Worm (Caenorhabditis elegans) whole organism, late embryonic: ENCODE data around the gene gegf-1.

Source experiments
- F13H6.1 ChIP-seq: sonication (generic microtip); optimal IDR thresholded peaks from 2 replicates; lab custom pipeline; 2016; ENCODE audit warnings: missing genetic modification characterization, missing compliant biosample characterization
- K02D7.2 ChIP-seq: sonication (generic microtip); optimal IDR thresholded peaks from 2 replicates; lab custom pipeline; 2017; ENCODE audit warnings: mild to moderate bottlenecking, missing genetic modification characterization, missing compliant biosample characterization
- K09A11.1 ChIP-seq: sonication (generic microtip); optimal IDR thresholded peaks from 2 replicates; lab custom pipeline; 2017; ENCODE audit warnings: antibody characterized with exemption, mild to moderate bottlenecking, missing genetic modification characterization, missing compliant biosample characterization; ENCODE audit not compliant: insufficient read depth
- T23F11.4 ChIP-seq: fragments of 200-800 bp; sonication (Bioruptor generic); optimal IDR thresholded peaks from 2 replicates; lab custom pipeline; 2018; ENCODE audit warnings: mild to moderate bottlenecking, missing genetic modification characterization, missing compliant biosample characterization
- ahr-1 ChIP-seq: sonication (generic microtip); optimal IDR thresholded peaks from 2 replicates; lab custom pipeline; 2016; ENCODE audit warnings: missing genetic modification characterization, missing compliant biosample characterization
- ama-1 ChIP-seq: fragments of 150-350 bp; optimal IDR thresholded peaks from 2 replicates; lab custom pipeline; 2014
- ceh-2 ChIP-seq: sonication (generic microtip); optimal IDR thresholded peaks from 2 replicates; lab custom pipeline; 2016; ENCODE audit warnings: missing genotype, missing genetic modification characterization, missing compliant biosample characterization
- ceh-24 ChIP-seq: sonication (generic microtip); optimal IDR thresholded peaks from 2 replicates; lab custom pipeline; 2016; ENCODE audit warnings: mild to moderate bottlenecking, missing genetic modification characterization, missing compliant biosample characterization
- ceh-31 ChIP-seq: sonication (generic microtip); optimal IDR thresholded peaks from 2 replicates; lab custom pipeline; 2016; ENCODE audit warnings: missing genetic modification characterization, missing compliant biosample characterization
- ceh-34 ChIP-seq: sonication (generic microtip); optimal IDR thresholded peaks from 2 replicates; lab custom pipeline; 2016; ENCODE audit warnings: mild to moderate bottlenecking, missing genetic modification characterization, missing compliant biosample characterization
- ceh-45 ChIP-seq: fragments of 200-800 bp; sonication (Bioruptor generic); IDR thresholded peaks from 2 replicates; pipeline ENCODE4 v1.3.6; 2022; ENCODE audit warnings: missing genetic modification reagents, missing genetic modification characterization, missing compliant biosample characterization
- ceh-48 ChIP-seq: sonication (generic microtip); optimal IDR thresholded peaks from 2 replicates; lab custom pipeline; 2016; ENCODE audit warnings: missing genetic modification characterization, inconsistent platforms, missing compliant biosample characterization
- ceh-6 ChIP-seq: fragments of 200-800 bp; sonication (Bioruptor generic); optimal IDR thresholded peaks from 2 replicates; lab custom pipeline; 2018; ENCODE audit warnings: mild to moderate bottlenecking, missing genetic modification characterization, missing compliant biosample characterization
- dve-1 ChIP-seq: sonication (generic microtip); optimal IDR thresholded peaks from 2 replicates; lab custom pipeline; 2017; ENCODE audit warnings: antibody characterized with exemption, mild to moderate bottlenecking, missing genetic modification characterization, missing compliant biosample characterization
- elt-2 ChIP-seq: sonication (generic microtip); optimal IDR thresholded peaks from 2 replicates; lab custom pipeline; 2016; ENCODE audit warnings: missing genetic modification reagents, missing genetic modification characterization, missing compliant biosample characterization
- elt-4 ChIP-seq: sonication (generic microtip); optimal IDR thresholded peaks from 2 replicates; lab custom pipeline; 2016; ENCODE audit warnings: missing genetic modification characterization, missing compliant biosample characterization
- fax-1 ChIP-seq: sonication (generic microtip); optimal IDR thresholded peaks from 2 replicates; lab custom pipeline; 2016; ENCODE audit warnings: missing genotype, missing genetic modification characterization, missing compliant biosample characterization
- fkh-10 ChIP-seq: fragments of 150-350 bp; optimal IDR thresholded peaks from 2 replicates; lab custom pipeline; 2014; ENCODE audit warnings: missing biosample characterization, missing genetic modification reagents, missing genetic modification characterization
- lim-6 ChIP-seq: sonication (generic microtip); optimal IDR thresholded peaks from 2 replicates; lab custom pipeline; 2016; ENCODE audit warnings: missing genetic modification characterization, missing compliant biosample characterization
- madf-2 ChIP-seq: sonication (generic microtip); optimal IDR thresholded peaks from 2 replicates; lab custom pipeline; 2017; ENCODE audit warnings: missing genetic modification characterization, missing compliant biosample characterization
- mec-3 ChIP-seq: sonication (generic microtip); optimal IDR thresholded peaks from 2 replicates; lab custom pipeline; 2016; ENCODE audit warnings: borderline replicate concordance, missing genetic modification characterization, missing compliant biosample characterization
- nfya-1 ChIP-seq: sonication (generic microtip); optimal IDR thresholded peaks from 2 replicates; lab custom pipeline; 2017; ENCODE audit warnings: missing genetic modification characterization, mild to moderate bottlenecking, missing compliant biosample characterization, antibody characterized with exemption, moderate library complexity
- npax-4 ChIP-seq: sonication (generic microtip); optimal IDR thresholded peaks from 2 replicates; lab custom pipeline; 2016; ENCODE audit warnings: missing genetic modification characterization, missing compliant biosample characterization
- odd-2 ChIP-seq: sonication (generic microtip); optimal IDR thresholded peaks from 2 replicates; lab custom pipeline; 2017; ENCODE audit warnings: antibody characterized with exemption, mild to moderate bottlenecking, missing genetic modification characterization, missing compliant biosample characterization
- pat-9 ChIP-seq: fragments of 200-800 bp; sonication (Bioruptor generic); optimal IDR thresholded peaks from 2 replicates; lab custom pipeline; 2018; ENCODE audit warnings: mild to moderate bottlenecking, missing genetic modification characterization, moderate library complexity, missing compliant biosample characterization
- pax-1 ChIP-seq: fragments of 150-350 bp; optimal IDR thresholded peaks from 2 replicates; lab custom pipeline; 2014; ENCODE audit warnings: missing biosample characterization, missing genetic modification characterization
- ref-2 ChIP-seq: sonication (generic microtip); optimal IDR thresholded peaks from 2 replicates; lab custom pipeline; 2016; ENCODE audit warnings: missing genetic modification characterization, missing compliant biosample characterization
- rnt-1 ChIP-seq: sonication (generic microtip); optimal IDR thresholded peaks from 2 replicates; lab custom pipeline; 2016; ENCODE audit warnings: missing genetic modification characterization, missing compliant biosample characterization
- sox-4 ChIP-seq: sonication (generic microtip); optimal IDR thresholded peaks from 2 replicates; lab custom pipeline; 2017; ENCODE audit warnings: mild to moderate bottlenecking, missing genetic modification characterization, inconsistent platforms, missing compliant biosample characterization
- syd-9 ChIP-seq: sonication (generic microtip); optimal IDR thresholded peaks from 2 replicates; lab custom pipeline; 2016; ENCODE audit warnings: mild to moderate bottlenecking, missing genetic modification characterization, moderate library complexity, missing compliant biosample characterization
- tbx-2 ChIP-seq: sonication (generic microtip); optimal IDR thresholded peaks from 2 replicates; lab custom pipeline; 2016; ENCODE audit warnings: missing genetic modification characterization, missing compliant biosample characterization
- tbx-7 ChIP-seq: sonication (generic microtip); optimal IDR thresholded peaks from 2 replicates; lab custom pipeline; 2016; ENCODE audit warnings: missing genotype, missing genetic modification characterization, missing compliant biosample characterization
- ttx-3 ChIP-seq: sonication (generic microtip); optimal IDR thresholded peaks from 2 replicates; lab custom pipeline; 2016; ENCODE audit warnings: missing genetic modification reagents, missing genetic modification characterization, missing compliant biosample characterization
- unc-3 ChIP-seq, 2 experiments: fragments of 200-800 bp in 1 of 2; sonication (Bioruptor generic) in 1 of 2; sonication (generic microtip) in 1 of 2; conservative IDR thresholded peaks in 1 of 2; optimal IDR thresholded peaks in 1 of 2; 2 replicates each; pipeline versions ENCODE4 v1.3.6 to Lab custom; 2016 to 2022; ENCODE audit warnings: missing compliant biosample characterization in 2 of 2, missing genetic modification characterization in 2 of 2, missing genetic modification reagents in 1 of 2
- unc-42 ChIP-seq: sonication (generic microtip); optimal IDR thresholded peaks from 2 replicates; lab custom pipeline; 2016; ENCODE audit warnings: missing genotype, missing genetic modification characterization, missing compliant biosample characterization
- unc-55 ChIP-seq: sonication (generic microtip); optimal IDR thresholded peaks from 2 replicates; lab custom pipeline; 2017; ENCODE audit warnings: missing biosample characterization, missing genetic modification reagents, missing genetic modification characterization
- unc-86 ChIP-seq: sonication (generic microtip); optimal IDR thresholded peaks from 2 replicates; lab custom pipeline; 2016; ENCODE audit warnings: missing genetic modification characterization, missing compliant biosample characterization
- ztf-16 ChIP-seq: sonication (generic microtip); optimal IDR thresholded peaks from 2 replicates; lab custom pipeline; 2017; ENCODE audit warnings: missing genetic modification characterization, missing compliant biosample characterization

gegf-1 gene

DNA sequence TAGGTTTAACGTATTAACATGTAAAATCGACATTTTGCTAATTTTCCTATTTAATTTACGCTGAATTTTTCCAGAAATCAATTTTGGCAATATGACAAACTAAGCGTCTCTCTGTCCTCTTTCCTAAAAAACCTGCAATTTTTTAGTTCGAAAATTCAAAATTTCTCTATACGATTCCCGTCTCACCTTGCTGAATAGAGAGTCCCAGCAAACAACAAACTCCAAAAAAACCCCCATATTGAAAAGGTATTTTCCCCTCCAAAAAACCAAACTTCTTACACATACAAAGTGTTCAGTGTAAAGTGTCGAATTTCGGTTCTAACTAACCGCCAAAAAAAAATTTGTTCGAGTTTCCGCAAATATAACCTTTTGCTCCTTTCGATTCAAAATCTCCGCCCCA is 26.5 kb upstream of the gegf-1 start, which contains the start of gene pnc-1:
Gene pnc-1, plus strand, starts transcription at position 301 of the 400 bp plus-strand sequence.
- TF ChIP-seq ceh-45 = no peak
- TF ChIP-seq K02D7.2 (tag; lab: Kevin White, UChicago) = no peak
- no peak for TF ChIP-seq F13H6.1 (tag; lab: Kevin White, UChicago)
- no peak for TF ChIP-seq dve-1 (tag; lab: Kevin White, UChicago)
- TF ChIP-seq syd-9 (tag; lab: Kevin White, UChicago) = no peak
- no peak for TF ChIP-seq ceh-34 (tag; lab: Kevin White, UChicago)
- TF ChIP-seq pat-9 (tag; lab: Kevin White, UChicago) = no peak
- TF ChIP-seq unc-86 (tag; lab: Kevin White, UChicago) = no peak
- TF ChIP-seq pax-1 = no peak
- TF ChIP-seq fkh-10 (GFP tag; lab: Kevin White, UChicago) = no peak
- no peak for TF ChIP-seq tbx-7
- TF ChIP-seq K09A11.1 = no peak
- TF ChIP-seq unc-42 (tag; lab: Kevin White, UChicago) = no peak
- TF ChIP-seq ahr-1 (tag; lab: Kevin White, UChicago) = no peak
- no peak for TF ChIP-seq npax-4
- TF ChIP-seq, all 69 proteins: peak for 0

DNA sequence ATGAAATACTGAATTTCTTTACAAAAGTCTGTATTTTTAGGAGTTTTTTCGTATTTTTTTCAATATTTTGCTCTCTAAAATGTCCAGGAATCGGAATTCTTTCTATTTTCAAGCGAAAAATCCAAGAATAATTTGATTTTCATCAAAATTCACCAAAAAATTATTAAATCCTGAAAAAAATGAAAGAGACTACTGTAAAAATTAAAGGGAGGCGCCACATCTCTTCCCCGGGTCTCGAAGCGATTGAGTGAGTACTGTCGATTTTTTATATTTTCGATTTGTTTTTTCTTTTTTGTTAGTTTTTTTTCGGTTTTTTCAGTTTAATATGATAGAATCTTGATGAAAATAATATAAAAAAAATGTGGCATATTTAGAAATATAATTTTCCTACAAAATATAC is 25.8 kb upstream of the gegf-1 start:
- TF ChIP-seq nfya-1 (no peak), ceh-31 (no peak), odd-2 (tag; lab: Kevin White, UChicago) (no peak), ttx-3 (tag; lab: Kevin White, UChicago) (no peak), elt-4 (no peak), rnt-1 (tag; lab: Kevin White, UChicago) (no peak), sox-4 (tag; lab: Kevin White, UChicago) (no peak), ceh-6 (GFP tag; lab: Kevin White, UChicago) (no peak), fax-1 (no peak)

DNA sequence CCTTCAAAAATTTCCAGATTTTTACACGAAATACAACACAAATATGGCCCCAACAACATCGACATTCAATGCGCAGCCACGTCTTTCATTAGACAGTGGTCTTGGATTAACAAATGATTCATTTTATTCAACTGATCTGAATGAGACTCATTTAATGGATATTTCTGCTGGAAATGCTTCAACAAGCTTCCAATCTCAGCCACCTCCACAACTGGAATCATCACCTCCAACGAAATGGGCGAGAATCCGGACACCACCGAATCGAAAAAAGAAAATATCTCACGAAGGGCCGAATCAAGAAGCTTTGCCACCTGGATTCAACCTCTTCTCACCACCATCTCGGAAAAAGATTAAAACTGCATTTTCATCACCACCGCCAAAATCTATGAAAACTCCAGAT is 22.0 kb upstream of the gegf-1 start:
- TF ChIP-seq ztf-16 (tag; lab: Kevin White, UChicago) (no peak), lim-6 (no peak), ceh-2 (tag; lab: Kevin White, UChicago) (no peak), ref-2 (tag; lab: Kevin White, UChicago) (no peak), tbx-2 (tag; lab: Kevin White, UChicago) (no peak), ama-1 (no peak), ttx-3 (tag; lab: Kevin White, UChicago) (no peak), madf-2 (tag; lab: Kevin White, UChicago) (no peak), unc-3 (GFP tag; conservative IDR thresholded peaks at IDR 0.05; lab: Robert Waterston, UW) (no peak), unc-3 (tag; optimal IDR thresholded peaks at IDR 0.05; lab: Kevin White, UChicago) (no peak), pax-1 (no peak), syd-9 (tag; lab: Kevin White, UChicago) (no peak), ceh-24 (no peak), mec-3 (tag; lab: Kevin White, UChicago) (no peak), T23F11.4 (no peak), nfya-1 (no peak), elt-4 (no peak)

DNA sequence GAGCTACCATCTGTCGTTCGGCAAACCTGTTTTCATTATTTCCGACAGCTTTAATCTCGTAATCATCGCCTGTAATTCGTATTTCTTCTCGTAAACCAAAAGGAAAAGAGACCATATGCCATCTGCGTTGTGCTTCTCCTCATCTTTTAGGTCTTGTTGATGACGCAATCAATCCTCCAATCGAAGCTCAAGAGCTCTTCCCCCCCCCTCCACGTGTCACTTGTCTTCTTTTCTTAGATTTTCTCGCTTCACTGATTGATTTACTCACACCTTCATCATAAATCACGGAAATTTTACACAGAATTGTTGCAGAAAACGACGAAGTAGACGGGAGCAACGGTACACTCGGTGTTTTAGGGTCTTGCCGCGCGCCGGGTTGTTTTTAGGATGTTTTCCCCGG is 21.0 kb upstream of the gegf-1 start, which contains the start of gene tcl-2:
Gene tcl-2, plus strand, starts transcription at position 388 of the 400 bp plus-strand sequence.
- TF ChIP-seq unc-55 (GFP tag; lab: Kevin White, UChicago) (peak; percentile 18), elt-2 (no peak), ceh-48 (no peak)
- TF ChIP-seq, all 69 proteins: peak for 1
